Worm (Caenorhabditis elegans): ENCODE results near the gene C36E6.8.
A peak's percentile ranks its signal among the peaks of the same experiment; 100 is the strongest.

- TF ChIP-seq him-1 (tag; optimal IDR thresholded peaks at IDR 0.05) (no peak), W03F9.2 (tag; optimal IDR thresholded peaks at IDR 0.05) (peak; percentile 30)
These were observed 46.3 kb upstream of the C36E6.8 start for ce11 chrX:17392182-17392581.
